Fruit fly (Drosophila melanogaster) whole organism, embryonic: ENCODE measurements around the gene CG2898.

ENCODE experiments used
- Aef1 ChIP-seq: fragments of 200-800 bp; sonication (Bioruptor generic); IDR thresholded peaks from 3 replicates; pipeline ENCODE4 v1.3.6; 2022; ENCODE audit warnings: missing biosample characterization, missing genetic modification characterization
- Bdp1 ChIP-seq: fragments of 200-800 bp; sonication (Bioruptor generic); optimal IDR thresholded peaks from 3 replicates; lab custom pipeline; 2016; ENCODE audit warnings: missing biosample characterization, missing genetic modification characterization
- CG1024 ChIP-seq: fragments of 200-800 bp; sonication (Bioruptor generic); IDR thresholded peaks from 2 replicates; pipeline ENCODE4 v1.3.6; 2022; ENCODE audit warnings: missing biosample characterization, missing genetic modification characterization
- CG10431 ChIP-seq: fragments of 200-800 bp; sonication (Bioruptor generic); optimal IDR thresholded peaks from 3 replicates; lab custom pipeline; 2018; ENCODE audit warnings: missing biosample characterization, mild to moderate bottlenecking, missing genetic modification characterization
- CG1233 ChIP-seq: fragments of 200-800 bp; sonication (Bioruptor generic); optimal IDR thresholded peaks from 4 replicates; lab custom pipeline; 2018; ENCODE audit warnings: missing biosample characterization, mild to moderate bottlenecking, missing genetic modification characterization
- CG13424 ChIP-seq: fragments of 200-800 bp; sonication (Bioruptor generic); optimal IDR thresholded peaks from 2 replicates; lab custom pipeline; 2019; ENCODE audit warnings: missing biosample characterization, mild to moderate bottlenecking, missing genetic modification characterization, moderate library complexity
- CG13894 ChIP-seq: fragments of 200-800 bp; sonication (Bioruptor generic); optimal IDR thresholded peaks from 3 replicates; lab custom pipeline; 2018; ENCODE audit warnings: missing biosample characterization, mild to moderate bottlenecking, missing genetic modification characterization, moderate library complexity
- CG14014 ChIP-seq: fragments of 200-800 bp; sonication (Bioruptor generic); IDR thresholded peaks from 2 replicates; pipeline ENCODE4 v1.3.6; 2022; ENCODE audit warnings: missing biosample characterization, missing genetic modification characterization
- CG14050 ChIP-seq: fragments of 200-800 bp; sonication (Bioruptor generic); IDR thresholded peaks from 3 replicates; pipeline ENCODE4 v1.3.6; 2022; ENCODE audit warnings: missing biosample characterization, missing genetic modification characterization
- CG14710 ChIP-seq: fragments of 200-800 bp; sonication (Bioruptor generic); optimal IDR thresholded peaks from 3 replicates; lab custom pipeline; 2019; ENCODE audit warnings: missing biosample characterization, mild to moderate bottlenecking, missing genetic modification characterization, moderate library complexity
- CG15269 ChIP-seq: fragments of 200-800 bp; sonication (Bioruptor generic); optimal IDR thresholded peaks from 2 replicates; lab custom pipeline; 2018; ENCODE audit warnings: missing biosample characterization, mild to moderate bottlenecking, missing genetic modification characterization, moderate library complexity
- CG1529 ChIP-seq: fragments of 200-800 bp; sonication (Bioruptor generic); optimal IDR thresholded peaks from 3 replicates; lab custom pipeline; 2018; ENCODE audit warnings: missing biosample characterization, missing genetic modification characterization
- CG17612 ChIP-seq: fragments of 200-800 bp; sonication (Bioruptor generic); IDR thresholded peaks from 2 replicates; pipeline ENCODE4 v1.3.6; 2022; ENCODE audit warnings: missing biosample characterization, missing genetic modification characterization
- CG18262 ChIP-seq: fragments of 200-800 bp; optimal IDR thresholded peaks from 3 replicates; lab custom pipeline; 2019; ENCODE audit warnings: missing biosample characterization, mild to moderate bottlenecking, missing genetic modification characterization, moderate library complexity
- CG4282 ChIP-seq: fragments of 200-800 bp; sonication (Bioruptor generic); optimal IDR thresholded peaks from 2 replicates; lab custom pipeline; 2016; ENCODE audit warnings: missing biosample characterization, missing genetic modification characterization
- CG4707 ChIP-seq: fragments of 200-800 bp; sonication (Bioruptor generic); optimal IDR thresholded peaks from 2 replicates; lab custom pipeline; 2018; ENCODE audit warnings: missing biosample characterization, mild to moderate bottlenecking, missing genetic modification characterization, moderate library complexity
- CG4730 ChIP-seq: fragments of 200-800 bp; sonication (Bioruptor generic); IDR thresholded peaks from 2 replicates; pipeline ENCODE4 v1.3.6; 2022; ENCODE audit warnings: missing biosample characterization, missing genetic modification characterization
- CG8359 ChIP-seq: fragments of 200-800 bp; sonication (Bioruptor generic); optimal IDR thresholded peaks from 2 replicates; lab custom pipeline; 2017; ENCODE audit warnings: missing biosample characterization, mild to moderate bottlenecking, missing genetic modification characterization, borderline replicate concordance
- CG9609 ChIP-seq: fragments of 200-800 bp; sonication (Bioruptor generic); optimal IDR thresholded peaks from 3 replicates; lab custom pipeline; 2016; ENCODE audit warnings: missing biosample characterization, missing genetic modification characterization
- D19B ChIP-seq: fragments of 200-800 bp; sonication (Bioruptor generic); optimal IDR thresholded peaks from 2 replicates; lab custom pipeline; 2017; ENCODE audit warnings: missing biosample characterization, mild to moderate bottlenecking, missing genetic modification characterization
- Dll ChIP-seq: fragments of 200-800 bp; sonication (Bioruptor generic); IDR thresholded peaks from 4 replicates; pipeline ENCODE4 v1.3.6; 2022; ENCODE audit warnings: missing biosample characterization, missing genetic modification characterization; ENCODE audit not compliant: partially characterized antibody
- Doc2 ChIP-seq: fragments of 200-800 bp; sonication (Bioruptor generic); IDR thresholded peaks from 2 replicates; pipeline ENCODE4 v1.3.6; 2022; ENCODE audit warnings: missing biosample characterization, missing genetic modification characterization
- Drgx ChIP-seq: fragments of 200-800 bp; sonication (Bioruptor generic); IDR thresholded peaks from 2 replicates; pipeline ENCODE4 v1.3.6; 2022; ENCODE audit warnings: missing biosample characterization, missing genetic modification characterization
- E2f1 ChIP-seq: fragments of 200-800 bp; sonication (Bioruptor generic); IDR thresholded peaks from 2 replicates; pipeline ENCODE4 v1.3.6; 2022; ENCODE audit warnings: missing biosample characterization, missing genetic modification characterization
- Ets65A ChIP-seq: fragments of 200-800 bp; sonication (Bioruptor generic); peaks from one replicate; lab custom pipeline; 2016; ENCODE audit warnings: missing biosample characterization, missing genetic modification characterization
- HLH4C ChIP-seq: fragments of 200-800 bp; sonication (Bioruptor generic); IDR thresholded peaks from 3 replicates; pipeline ENCODE4 v1.3.6; 2022; ENCODE audit warnings: missing biosample characterization, missing genetic modification characterization; ENCODE audit not compliant: partially characterized antibody
- Lhr ChIP-seq: fragments of 200-800 bp; sonication (Bioruptor generic); optimal IDR thresholded peaks from 3 replicates; lab custom pipeline; 2017; ENCODE audit warnings: mild to moderate bottlenecking, missing biosample characterization, missing genetic modification reagents, missing genetic modification characterization
- Meics ChIP-seq: fragments of 200-800 bp; sonication (Bioruptor generic); optimal IDR thresholded peaks from 2 replicates; lab custom pipeline; 2017; ENCODE audit warnings: missing biosample characterization, mild to moderate bottlenecking, missing genetic modification characterization
- Nf-YA ChIP-seq: fragments of 200-800 bp; sonication (Bioruptor generic); IDR thresholded peaks from 2 replicates; pipeline ENCODE4 v1.3.6; 2022; ENCODE audit warnings: missing biosample characterization, missing genetic modification characterization
- Oli ChIP-seq: fragments of 200-800 bp; sonication (Bioruptor generic); optimal IDR thresholded peaks from 2 replicates; lab custom pipeline; 2018; ENCODE audit warnings: missing biosample characterization, mild to moderate bottlenecking, missing genetic modification characterization, moderate library complexity
- Optix ChIP-seq: fragments of 200-800 bp; sonication (Bioruptor generic); IDR thresholded peaks from 3 replicates; pipeline ENCODE4 v1.3.6; 2022; ENCODE audit warnings: missing biosample characterization, missing genetic modification characterization
- Sry-δ ChIP-seq: fragments of 200-800 bp; sonication (Bioruptor generic); optimal IDR thresholded peaks from 2 replicates; lab custom pipeline; 2016; ENCODE audit warnings: missing biosample characterization, missing genetic modification characterization
- btn ChIP-seq: fragments of 200-800 bp; sonication (Bioruptor generic); optimal IDR thresholded peaks from 2 replicates; lab custom pipeline; 2016; ENCODE audit warnings: missing biosample characterization, missing genetic modification characterization
- chif ChIP-seq, 2 experiments: fragments of 200-800 bp; sonication (Bioruptor generic); optimal IDR thresholded peaks; 3 replicates each; lab custom pipeline; 2016; ENCODE audit warnings: missing biosample characterization in 2 of 2, missing genetic modification characterization in 2 of 2
- ci ChIP-seq: fragments of 200-800 bp; sonication (Bioruptor generic); IDR thresholded peaks from 3 replicates; pipeline ENCODE4 v1.3.6; 2022; ENCODE audit warnings: missing biosample characterization, missing genetic modification characterization
- disco-r ChIP-seq: fragments of 200-800 bp; sonication (Bioruptor generic); optimal IDR thresholded peaks from 2 replicates; lab custom pipeline; 2016; ENCODE audit warnings: missing biosample characterization, missing genetic modification characterization
- dysf ChIP-seq: fragments of 200-800 bp; sonication (Bioruptor generic); IDR thresholded peaks from 3 replicates; pipeline ENCODE4 v1.3.6; 2022; ENCODE audit warnings: missing biosample characterization, missing genetic modification characterization
- eve ChIP-seq, 2 experiments: fragments of >200 bp; optimal IDR thresholded peaks; 2 replicates each; lab custom pipeline; 2017; ENCODE audit warnings: missing biosample characterization in 2 of 2, missing genetic modification characterization in 2 of 2
- ewg ChIP-seq: fragments of 200-800 bp; sonication (Bioruptor generic); optimal IDR thresholded peaks from 3 replicates; lab custom pipeline; 2017; ENCODE audit warnings: mild to moderate bottlenecking, missing biosample characterization, missing genetic modification reagents, missing genetic modification characterization
- grn ChIP-seq: fragments of 200-800 bp; sonication (Bioruptor generic); optimal IDR thresholded peaks from 3 replicates; lab custom pipeline; 2017; ENCODE audit warnings: missing biosample characterization, missing genetic modification characterization
- mirr ChIP-seq: fragments of 200-800 bp; sonication (Bioruptor generic); optimal IDR thresholded peaks from 3 replicates; lab custom pipeline; 2018; ENCODE audit warnings: missing biosample characterization, mild to moderate bottlenecking, missing genetic modification characterization
- nmo ChIP-seq: fragments of 200-800 bp; sonication (Bioruptor generic); optimal IDR thresholded peaks from 2 replicates; lab custom pipeline; 2018; ENCODE audit warnings: missing biosample characterization, mild to moderate bottlenecking, missing genetic modification characterization, moderate library complexity
- pho ChIP-seq: fragments of 200-800 bp; sonication (Bioruptor generic); optimal IDR thresholded peaks from 2 replicates; lab custom pipeline; 2016; ENCODE audit warnings: missing biosample characterization, missing genetic modification characterization
- pum ChIP-seq: fragments of 200-800 bp; sonication (Bioruptor generic); optimal IDR thresholded peaks from 2 replicates; lab custom pipeline; 2016; ENCODE audit warnings: missing biosample characterization, missing genetic modification characterization
- rib ChIP-seq: fragments of 200-800 bp; sonication (Bioruptor generic); IDR thresholded peaks from 2 replicates; pipeline ENCODE4 v1.3.6; 2022; ENCODE audit warnings: missing biosample characterization, missing genetic modification characterization
- sqz ChIP-seq: fragments of 200-800 bp; sonication (Bioruptor generic); optimal IDR thresholded peaks from 3 replicates; lab custom pipeline; 2018; ENCODE audit warnings: missing biosample characterization, mild to moderate bottlenecking, missing genetic modification characterization
- sr ChIP-seq: fragments of 200-800 bp; sonication (Bioruptor generic); IDR thresholded peaks from 3 replicates; pipeline ENCODE4 v1.3.6; 2022; ENCODE audit warnings: missing biosample characterization, missing genetic modification characterization
- tap ChIP-seq: fragments of 200-800 bp; optimal IDR thresholded peaks from 3 replicates; lab custom pipeline; 2019; ENCODE audit warnings: missing biosample characterization, mild to moderate bottlenecking, missing genetic modification characterization, moderate library complexity
- tx ChIP-seq: fragments of 200-800 bp; sonication (Bioruptor generic); optimal IDR thresholded peaks from 2 replicates; lab custom pipeline; 2016; ENCODE audit warnings: missing biosample characterization, missing genetic modification characterization
- usp ChIP-seq: fragments of >200 bp; optimal IDR thresholded peaks from 2 replicates; lab custom pipeline; 2017; ENCODE audit warnings: missing biosample characterization, missing genetic modification characterization
- vnd ChIP-seq: fragments of 200-800 bp; sonication (Bioruptor generic); IDR thresholded peaks from 3 replicates; pipeline ENCODE4 v1.3.6; 2022; ENCODE audit warnings: missing biosample characterization, missing genetic modification characterization; ENCODE audit not compliant: partially characterized antibody

Gene CG2898

DNA sequence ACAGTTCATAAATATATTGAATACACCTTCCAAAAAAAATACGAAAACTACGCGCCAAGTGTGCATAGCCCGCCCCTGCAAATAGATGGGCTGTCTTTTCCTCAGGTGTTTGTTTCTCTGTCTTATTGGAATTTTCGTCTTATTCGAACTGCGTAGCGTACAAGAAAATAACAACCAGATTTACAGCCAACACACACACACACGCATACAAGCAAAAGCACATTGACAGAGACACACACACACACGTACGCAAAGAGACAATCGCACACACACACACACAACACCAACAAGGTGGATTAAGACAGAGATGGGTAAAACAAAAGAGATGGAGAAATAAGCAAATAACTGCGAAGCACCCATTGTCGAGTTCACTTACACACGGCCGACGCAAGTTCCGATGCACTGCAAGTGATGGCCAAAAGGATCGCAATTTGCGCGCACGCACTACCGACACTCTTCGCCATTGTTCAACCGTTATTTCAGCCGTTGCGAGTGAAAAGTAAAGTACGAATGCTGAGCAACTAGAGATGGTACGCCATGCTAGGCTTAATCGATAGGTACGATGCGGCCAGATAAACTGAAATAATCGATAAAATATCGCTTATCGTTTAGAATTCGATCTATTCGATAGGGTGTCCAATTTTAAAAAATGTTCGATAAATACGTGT lies 9.3 kb upstream of the CG2898 start (continued):
- no peak for TF ChIP-seq CG13424 (tag; lab: Kevin White, UChicago)
- no peak for TF ChIP-seq Ets65A
- no peak for TF ChIP-seq tx (GFP tag; lab: Kevin White, UChicago)
- TF ChIP-seq D19B (GFP tag; lab: Kevin White, UChicago): no peak
- TF ChIP-seq Drgx (GFP tag; lab: Robert Waterston, UW): no peak
- TF ChIP-seq Oli (tag; lab: Kevin White, UChicago): no peak
- no peak for TF ChIP-seq CG10431 (GFP tag; lab: Kevin White, UChicago)
- no peak for TF ChIP-seq E2f1 (GFP tag; lab: Robert Waterston, UW)
- no peak for TF ChIP-seq ci (GFP tag; lab: Robert Waterston, UW)
- TF ChIP-seq nmo (GFP tag; lab: Kevin White, UChicago): peak; percentile 42
- no peak for TF ChIP-seq eve (GFP tag; optimal IDR thresholded peaks at IDR 0.05; lab: Kevin White, UChicago)
- TF ChIP-seq CG9609 (GFP tag; lab: Kevin White, UChicago): no peak
- TF ChIP-seq Aef1 (GFP tag; lab: Robert Waterston, UW): no peak
- TF ChIP-seq btn (GFP tag; lab: Kevin White, UChicago): no peak
- peak; percentile 28 for TF ChIP-seq sqz (GFP tag; lab: Kevin White, UChicago)
- no peak for TF ChIP-seq chif (GFP tag; optimal IDR thresholded peaks at IDR 0.05; lab: Kevin White, UChicago)
- peak; percentile 31 for TF ChIP-seq CG13894 (tag; lab: Kevin White, UChicago)
- no peak for TF ChIP-seq CG1529 (GFP tag; lab: Kevin White, UChicago)
- no peak for TF ChIP-seq CG4707
- TF ChIP-seq Meics (GFP tag; lab: Kevin White, UChicago): no peak
- TF ChIP-seq usp (GFP tag; lab: Kevin White, UChicago): no peak
- TF ChIP-seq ewg: peak; percentile 12
- TF ChIP-seq Optix (GFP tag; lab: Robert Waterston, UW): no peak
- peak; percentile 44 for TF ChIP-seq Lhr (GFP tag; lab: Kevin White, UChicago)
- TF ChIP-seq CG14710 (tag; lab: Kevin White, UChicago): no peak
- TF ChIP-seq CG14050 (GFP tag; lab: Robert Waterston, UW): no peak
- TF ChIP-seq vnd (GFP tag; lab: Robert Waterston, UW): peak; percentile 93
- TF ChIP-seq tap (tag; lab: Kevin White, UChicago): no peak
- peak; percentile 92 for TF ChIP-seq Dll (GFP tag; lab: Robert Waterston, UW)
- no peak for TF ChIP-seq CG1233 (GFP tag; lab: Kevin White, UChicago)
- no peak for TF ChIP-seq dysf (GFP tag; lab: Robert Waterston, UW)
- TF ChIP-seq Nf-YA (GFP tag; lab: Robert Waterston, UW): no peak
- TF ChIP-seq Sry-δ (GFP tag; lab: Kevin White, UChicago): peak; percentile 94
- no peak for TF ChIP-seq sr
- peak; percentile 97 for TF ChIP-seq HLH4C (GFP tag; lab: Robert Waterston, UW)
- TF ChIP-seq CG15269: no peak
- TF ChIP-seq pum (GFP tag; lab: Kevin White, UChicago): no peak
- TF ChIP-seq CG18262 (tag; lab: Kevin White, UChicago): no peak
- no peak for TF ChIP-seq Doc2 (GFP tag; lab: Robert Waterston, UW)
- no peak for TF ChIP-seq CG8359 (GFP tag; lab: Kevin White, UChicago)
- TF ChIP-seq grn (GFP tag; lab: Kevin White, UChicago): no peak
- no peak for TF ChIP-seq CG1024 (GFP tag; lab: Robert Waterston, UW)
- no peak for TF ChIP-seq disco-r (GFP tag; lab: Kevin White, UChicago)
- no peak for TF ChIP-seq CG4282 (GFP tag; lab: Kevin White, UChicago)
- TF ChIP-seq CG4730 (GFP tag; lab: Robert Waterston, UW): no peak
- TF ChIP-seq rib (GFP tag; lab: Robert Waterston, UW): no peak
- no peak for TF ChIP-seq CG17612 (GFP tag; lab: Robert Waterston, UW)
- TF ChIP-seq Bdp1 (GFP tag; lab: Kevin White, UChicago): no peak
- TF ChIP-seq pho (GFP tag; lab: Kevin White, UChicago): no peak
- peak; percentile 31 for TF ChIP-seq mirr (GFP tag; lab: Kevin White, UChicago)
- no peak for TF ChIP-seq CG14014 (GFP tag; lab: Robert Waterston, UW)
